Worm (Caenorhabditis elegans) whole organism, young adult: ENCODE data around the gene tbx-31.

ENCODE experiments used
- B0019.2 ChIP-seq: fragments of 200-800 bp; sonication (Bioruptor generic); conservative IDR thresholded peaks from 2 replicates; pipeline ENCODE4 v1.3.6; 2022; ENCODE audit warnings: missing genetic modification reagents, missing genetic modification characterization, missing compliant biosample characterization
- B0035.1 ChIP-seq: sonication (generic microtip); optimal IDR thresholded peaks from 2 replicates; lab custom pipeline; 2016; ENCODE audit warnings: missing genetic modification characterization, mild to moderate bottlenecking, missing compliant biosample characterization, missing genotype, missing genetic modification reagents
- C06A6.2 ChIP-seq: fragments of 200-800 bp; sonication (Bioruptor generic); conservative IDR thresholded peaks from 2 replicates; pipeline ENCODE4 v1.3.6; 2022; ENCODE audit warnings: missing genetic modification characterization, missing compliant biosample characterization
- D2030.7 ChIP-seq: fragments of 200-800 bp; sonication (Bioruptor generic); IDR thresholded peaks from 2 replicates; pipeline ENCODE4 v1.3.6; 2022; ENCODE audit warnings: missing genetic modification reagents, missing genetic modification characterization, missing compliant biosample characterization
- F10E7.11 ChIP-seq: sonication (generic microtip); optimal IDR thresholded peaks from 2 replicates; lab custom pipeline; 2017; ENCODE audit warnings: mild to moderate bottlenecking, missing genetic modification characterization, moderate library complexity, missing compliant biosample characterization
- F22D6.2 ChIP-seq: sonication (generic microtip); optimal IDR thresholded peaks from 2 replicates; lab custom pipeline; 2016; ENCODE audit warnings: mild to moderate bottlenecking, missing genetic modification characterization, missing compliant biosample characterization
- F37B4.10 ChIP-seq: fragments of 200-800 bp; sonication (Bioruptor generic); IDR thresholded peaks from 2 replicates; pipeline ENCODE4 v1.3.6; 2022; ENCODE audit warnings: missing genetic modification characterization, missing compliant biosample characterization
- F49E8.2 ChIP-seq: sonication (generic microtip); optimal IDR thresholded peaks from 3 replicates; lab custom pipeline; 2017; ENCODE audit warnings: missing genetic modification characterization, mild to moderate bottlenecking, missing compliant biosample characterization, antibody characterized with exemption, moderate library complexity; ENCODE audit not compliant: insufficient read depth
- K12H6.12 ChIP-seq: fragments of 200-800 bp; sonication (Bioruptor generic); optimal IDR thresholded peaks from 2 replicates; lab custom pipeline; 2018; ENCODE audit warnings: mild to moderate bottlenecking, missing genetic modification characterization, missing compliant biosample characterization
- T07F8.4 ChIP-seq: sonication (generic microtip); optimal IDR thresholded peaks from 2 replicates; lab custom pipeline; 2016; ENCODE audit warnings: mild to moderate bottlenecking, missing genetic modification characterization, moderate library complexity, missing compliant biosample characterization
- Y53F4B.3 ChIP-seq: fragments of 200-800 bp; sonication (Bioruptor generic); IDR thresholded peaks from 2 replicates; pipeline ENCODE4 v1.3.6; 2022; ENCODE audit warnings: missing genetic modification reagents, missing genetic modification characterization, missing compliant biosample characterization
- Y53G8AR.9 ChIP-seq: fragments of 200-800 bp; sonication (Bioruptor generic); conservative IDR thresholded peaks from 2 replicates; pipeline ENCODE4 v1.3.6; 2022; ENCODE audit warnings: missing genetic modification reagents, missing genetic modification characterization, missing compliant biosample characterization
- Y56A3A.18 ChIP-seq: fragments of 200-800 bp; sonication (Bioruptor generic); IDR thresholded peaks from 2 replicates; pipeline ENCODE4 v1.3.6; 2022; ENCODE audit warnings: missing genetic modification reagents, missing genetic modification characterization, missing compliant biosample characterization
- ama-1 ChIP-seq, 3 experiments: fragments of 150-350 bp in 1 of 3; sonication (generic microtip) in 2 of 3; optimal IDR thresholded peaks; 2 replicates each; lab custom pipeline; 2014 to 2018; ENCODE audit warnings: missing biosample characterization in 2 of 3, missing genetic modification characterization in 2 of 3, missing genetic modification reagents in 2 of 3
- atf-7 ChIP-seq: sonication (generic microtip); optimal IDR thresholded peaks from 2 replicates; lab custom pipeline; 2017; ENCODE audit warnings: mild to moderate bottlenecking, missing genetic modification characterization, missing compliant biosample characterization
- attf-3 ChIP-seq: fragments of 200-800 bp; sonication (Bioruptor generic); conservative IDR thresholded peaks from 2 replicates; pipeline ENCODE4 v1.3.6; 2022; ENCODE audit warnings: missing genetic modification reagents, missing genetic modification characterization, missing compliant biosample characterization
- attf-5 ChIP-seq: fragments of 200-800 bp; sonication (Bioruptor generic); optimal IDR thresholded peaks from 2 replicates; lab custom pipeline; 2018; ENCODE audit warnings: mild to moderate bottlenecking, missing genetic modification characterization, missing compliant biosample characterization
- bed-2 ChIP-seq: fragments of 200-800 bp; sonication (Bioruptor generic); IDR thresholded peaks from 2 replicates; pipeline ENCODE4 v1.3.6; 2022; ENCODE audit warnings: missing genetic modification reagents, missing genetic modification characterization, missing compliant biosample characterization
- cebp-2 ChIP-seq: fragments of 200-800 bp; sonication (Bioruptor generic); IDR thresholded peaks from 2 replicates; pipeline ENCODE4 v1.3.6; 2022; ENCODE audit warnings: missing genetic modification characterization, missing compliant biosample characterization
- ceh-91 ChIP-seq: fragments of 200-800 bp; sonication (Bioruptor generic); IDR thresholded peaks from 2 replicates; pipeline ENCODE4 v1.3.6; 2022; ENCODE audit warnings: missing genetic modification reagents, missing genetic modification characterization, missing compliant biosample characterization
- egl-18 ChIP-seq: fragments of 200-800 bp; sonication (Bioruptor generic); IDR thresholded peaks from 2 replicates; pipeline ENCODE4 v1.3.6; 2022; ENCODE audit warnings: missing genetic modification reagents, missing genetic modification characterization, missing compliant biosample characterization
- ekl-4 ChIP-seq: fragments of 200-800 bp; sonication (Bioruptor generic); IDR thresholded peaks from 2 replicates; pipeline ENCODE4 v1.3.6; 2022; ENCODE audit warnings: missing genetic modification reagents, missing genetic modification characterization, missing compliant biosample characterization
- him-1 ChIP-seq: sonication (generic microtip); optimal IDR thresholded peaks from 2 replicates; lab custom pipeline; 2016; ENCODE audit warnings: missing genotype, missing genetic modification reagents, missing genetic modification characterization, missing compliant biosample characterization
- hrde-1 ChIP-seq: sonication (generic microtip); optimal IDR thresholded peaks from 2 replicates; lab custom pipeline; 2016; ENCODE audit warnings: missing genetic modification characterization, mild to moderate bottlenecking, missing compliant biosample characterization, moderate library complexity, missing genotype, missing genetic modification reagents, borderline replicate concordance
- lin-26 ChIP-seq: fragments of 200-800 bp; sonication (Bioruptor generic); IDR thresholded peaks from 2 replicates; pipeline ENCODE4 v1.3.6; 2022; ENCODE audit warnings: missing genetic modification reagents, missing genetic modification characterization, missing compliant biosample characterization
- lir-1 ChIP-seq: fragments of 200-800 bp; sonication (Bioruptor generic); conservative IDR thresholded peaks from 2 replicates; pipeline ENCODE4 v1.3.6; 2022; ENCODE audit warnings: missing genetic modification reagents, missing genetic modification characterization, missing compliant biosample characterization
- lsl-1 ChIP-seq: fragments of 200-800 bp; sonication (Bioruptor generic); optimal IDR thresholded peaks from 2 replicates; lab custom pipeline; 2018; ENCODE audit warnings: mild to moderate bottlenecking, missing genetic modification characterization, moderate library complexity, missing compliant biosample characterization
- lsy-27 ChIP-seq: sonication (generic microtip); optimal IDR thresholded peaks from 2 replicates; lab custom pipeline; 2017; ENCODE audit warnings: missing genetic modification characterization, mild to moderate bottlenecking, missing compliant biosample characterization, antibody characterized with exemption, missing genotype, borderline replicate concordance; ENCODE audit not compliant: insufficient read depth
- madf-3 ChIP-seq: fragments of 200-800 bp; sonication (Bioruptor generic); IDR thresholded peaks from 2 replicates; pipeline ENCODE4 v1.3.6; 2022; ENCODE audit warnings: missing genetic modification reagents, missing genetic modification characterization, missing compliant biosample characterization
- mes-4 ChIP-seq: sonication (generic microtip); optimal IDR thresholded peaks from 2 replicates; lab custom pipeline; 2016; ENCODE audit warnings: missing genotype, missing genetic modification characterization, missing compliant biosample characterization
- nfya-2 ChIP-seq: fragments of 200-800 bp; sonication (Bioruptor generic); IDR thresholded peaks from 2 replicates; pipeline ENCODE4 v1.3.6; 2022; ENCODE audit warnings: missing genetic modification reagents, missing genetic modification characterization, missing compliant biosample characterization
- nfyb-1 ChIP-seq: fragments of 200-800 bp; sonication (Bioruptor generic); IDR thresholded peaks from 2 replicates; pipeline ENCODE4 v1.3.6; 2022; ENCODE audit warnings: missing genetic modification reagents, missing genetic modification characterization, missing compliant biosample characterization
- nhr-120 ChIP-seq: fragments of 200-800 bp; sonication (Bioruptor generic); IDR thresholded peaks from 2 replicates; pipeline ENCODE4 v1.3.6; 2022; ENCODE audit warnings: missing genetic modification characterization, missing compliant biosample characterization
- nhr-179 ChIP-seq: sonication (generic microtip); optimal IDR thresholded peaks from 2 replicates; lab custom pipeline; 2016; ENCODE audit warnings: mild to moderate bottlenecking, missing genetic modification characterization, missing compliant biosample characterization
- rec-8 ChIP-seq, 2 experiments: sonication (generic microtip); optimal IDR thresholded peaks; 2 replicates each; lab custom pipeline; 2016; ENCODE audit warnings: mild to moderate bottlenecking in 2 of 2, missing genetic modification characterization in 2 of 2, missing genetic modification reagents in 2 of 2, missing genotype in 2 of 2, missing biosample characterization in 1 of 2, missing compliant biosample characterization in 1 of 2, moderate library complexity in 1 of 2
- repo-1 ChIP-seq: sonication (generic microtip); optimal IDR thresholded peaks from 2 replicates; lab custom pipeline; 2017; ENCODE audit warnings: mild to moderate bottlenecking, missing genetic modification characterization, missing compliant biosample characterization
- somi-1 ChIP-seq: fragments of 200-800 bp; sonication (Bioruptor generic); optimal IDR thresholded peaks from 2 replicates; lab custom pipeline; 2018; ENCODE audit warnings: mild to moderate bottlenecking, missing genetic modification characterization, missing compliant biosample characterization
- tbp1 ChIP-seq: fragments of 200-800 bp; sonication (Bioruptor generic); optimal IDR thresholded peaks from 2 replicates; lab custom pipeline; 2018; ENCODE audit warnings: mild to moderate bottlenecking, missing genetic modification characterization, missing compliant biosample characterization
- tlf-1 ChIP-seq: fragments of 200-800 bp; sonication (Bioruptor generic); optimal IDR thresholded peaks from 2 replicates; lab custom pipeline; 2018; ENCODE audit warnings: mild to moderate bottlenecking, missing genetic modification characterization, missing compliant biosample characterization
- unc-62 ChIP-seq: fragments of 150-350 bp; optimal IDR thresholded peaks from 2 replicates; lab custom pipeline; 2014; ENCODE audit warnings: missing biosample characterization, missing genetic modification reagents, missing genetic modification characterization
- xnd-1 ChIP-seq: sonication (generic microtip); optimal IDR thresholded peaks from 2 replicates; lab custom pipeline; 2016; ENCODE audit warnings: missing genotype, missing genetic modification reagents, missing genetic modification characterization, missing compliant biosample characterization
- ztf-26 ChIP-seq: sonication (generic microtip); optimal IDR thresholded peaks from 2 replicates; lab custom pipeline; 2017; ENCODE audit warnings: missing genetic modification characterization, missing compliant biosample characterization
- ztf-28 ChIP-seq: fragments of 200-800 bp; sonication (Bioruptor generic); IDR thresholded peaks from 2 replicates; pipeline ENCODE4 v1.3.6; 2022; ENCODE audit warnings: missing genetic modification reagents, missing genetic modification characterization, missing compliant biosample characterization

The tbx-31 gene

DNA sequence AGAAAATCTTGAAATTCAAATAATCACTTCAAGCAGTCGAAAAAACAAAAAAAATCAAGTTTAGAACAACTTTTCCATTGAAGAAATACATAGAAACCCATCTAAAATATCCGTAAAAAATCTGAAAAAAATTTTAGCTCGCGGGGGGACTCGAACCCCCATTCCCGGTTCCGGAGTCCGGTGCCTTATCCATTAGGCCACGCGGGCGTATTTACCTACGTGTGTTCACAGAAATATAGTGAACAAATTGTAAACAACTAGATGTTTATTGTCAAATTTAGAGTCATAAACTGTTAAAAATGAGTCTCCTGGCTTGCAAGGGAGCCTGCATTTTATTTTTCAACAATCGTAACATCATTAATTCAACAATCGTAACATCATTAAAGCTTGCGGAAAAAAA is 44.2 kb downstream of the tbx-31 start (continued):
- TF ChIP-seq Y53F4B.3 (GFP tag; lab: Robert Waterston, UW) (no peak), unc-62 (GFP tag; lab: Kevin White, UChicago) (no peak), lin-26 (GFP tag; lab: Robert Waterston, UW) (peak; percentile 28; the same call in 1 of the 2 replicates), ztf-28 (GFP tag; lab: Robert Waterston, UW) (no peak), xnd-1 (tag; lab: Kevin White, UChicago) (no peak), B0019.2 (GFP tag; lab: Robert Waterston, UW) (no peak), cebp-2 (GFP tag; lab: Robert Waterston, UW) (no peak), lsl-1 (GFP tag; lab: Kevin White, UChicago) (no peak), hrde-1 (no peak), tbp1 (GFP tag; lab: Kevin White, UChicago) (peak; percentile 77), egl-18 (GFP tag; lab: Robert Waterston, UW) (no peak), ztf-26 (tag; lab: Kevin White, UChicago) (no peak)

DNA sequence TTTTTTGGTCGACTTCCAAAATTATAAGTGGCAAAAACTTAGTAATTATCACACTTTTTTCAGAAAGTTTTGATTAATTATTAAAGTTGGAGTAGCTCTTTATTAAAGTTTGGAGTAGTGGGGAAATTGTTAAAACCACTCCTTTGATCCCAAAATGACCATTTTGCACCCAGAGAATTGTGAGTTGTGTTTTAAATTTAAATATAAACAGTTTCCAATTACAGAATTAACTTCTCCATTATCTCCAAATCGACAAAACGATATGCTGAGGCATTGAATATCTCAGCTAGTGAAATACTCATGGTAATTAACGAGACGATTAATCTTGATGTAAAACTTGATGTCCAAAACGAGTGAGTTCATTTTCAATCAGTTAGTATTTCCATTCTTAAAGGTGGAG is 46.1 kb downstream of the tbx-31 start, which contains the start of gene fbxb-58:
Gene fbxb-58, plus strand, starts transcription at position 301 of the 400 bp plus-strand sequence.
- TF ChIP-seq tlf-1 (GFP tag; lab: Kevin White, UChicago): no peak
- TF ChIP-seq lin-26 (GFP tag; lab: Robert Waterston, UW): no peak
- TF ChIP-seq tbp1 (GFP tag; lab: Kevin White, UChicago): no peak
- TF ChIP-seq nhr-179: no peak
- no peak for TF ChIP-seq ekl-4 (GFP tag; lab: Robert Waterston, UW)
- no peak for TF ChIP-seq bed-2
- TF ChIP-seq somi-1 (GFP tag; lab: Kevin White, UChicago): no peak
- no peak for TF ChIP-seq lsy-27 (tag; lab: Kevin White, UChicago)
- no peak for TF ChIP-seq Y56A3A.18 (GFP tag; lab: Robert Waterston, UW)
- TF ChIP-seq nfyb-1 (GFP tag; lab: Robert Waterston, UW): no peak
- TF ChIP-seq C06A6.2: no peak
- TF ChIP-seq nfya-2 (GFP tag; lab: Robert Waterston, UW): no peak
- TF ChIP-seq F49E8.2 (tag; lab: Kevin White, UChicago): no peak
- TF ChIP-seq F22D6.2 (tag; lab: Kevin White, UChicago): no peak
- no peak for TF ChIP-seq nhr-120 (GFP tag; lab: Robert Waterston, UW)
- TF ChIP-seq K12H6.12 (tag; lab: Kevin White, UChicago): no peak
- TF ChIP-seq attf-5 (GFP tag; lab: Kevin White, UChicago): no peak

DNA sequence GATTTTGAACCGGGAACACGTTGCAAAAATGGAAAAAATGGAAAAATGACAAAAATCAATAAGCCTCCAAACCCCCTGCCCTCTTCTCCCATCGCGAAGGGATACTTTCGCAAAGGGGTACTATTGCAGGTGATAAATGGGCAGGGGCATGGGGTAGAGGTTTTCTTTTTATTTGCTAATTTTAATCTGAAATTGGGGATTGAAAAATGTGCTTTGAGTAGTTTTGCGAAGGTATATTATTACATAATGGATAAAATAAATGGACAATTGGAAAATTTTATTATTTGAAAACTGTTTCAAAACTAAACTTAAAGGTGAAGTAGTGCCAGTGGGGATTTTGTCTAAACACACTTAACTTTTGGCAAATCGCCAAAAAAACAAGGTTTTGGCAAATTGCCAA is 46.9 kb downstream of the tbx-31 start:
- TF ChIP-seq D2030.7 (no peak), F10E7.11 (tag; lab: Kevin White, UChicago) (peak; percentile 96), F37B4.10 (GFP tag; lab: Robert Waterston, UW) (0 out of 2 replicates have a peak, but pooled peaks have one; percentile 51), Y53G8AR.9 (GFP tag; lab: Robert Waterston, UW) (peak; percentile 98), hrde-1 (no peak), repo-1 (peak; percentile 98), attf-3 (GFP tag; lab: Robert Waterston, UW) (0 out of 2 replicates have a peak, but pooled peaks have one; percentile 21), B0035.1 (tag; lab: Kevin White, UChicago) (peak; percentile 95), ceh-91 (GFP tag; lab: Robert Waterston, UW) (no peak), somi-1 (GFP tag; lab: Kevin White, UChicago) (peak; percentile 98), lir-1 (GFP tag; lab: Robert Waterston, UW) (peak; percentile 87), him-1 (tag; lab: Kevin White, UChicago) (no peak), lsl-1 (GFP tag; lab: Kevin White, UChicago) (no peak), mes-4 (tag; lab: Kevin White, UChicago) (no peak), Y53F4B.3 (GFP tag; lab: Robert Waterston, UW) (no peak), K12H6.12 (tag; lab: Kevin White, UChicago) (peak; percentile 96), T07F8.4 (tag; lab: Kevin White, UChicago) (peak; percentile 89), rec-8 (tag; optimal IDR thresholded peaks at IDR 0.05; lab: Kevin White, UChicago) (peak in 1 of 2 experiments; percentile 44), C06A6.2 (peak; percentile 93), tbp1 (GFP tag; lab: Kevin White, UChicago) (peak; percentile 79), atf-7 (tag; lab: Kevin White, UChicago) (peak; percentile 97), ama-1 (optimal IDR thresholded peaks at IDR 0.05; lab: Kevin White, UChicago) (no peak), ama-1 (GFP tag; optimal IDR thresholded peaks at IDR 0.05; lab: Kevin White, UChicago) (peak in 1 of 2 experiments; percentile 78), madf-3 (peak; percentile 90)
